Fruit fly (Drosophila melanogaster) whole organism, prepupa: ENCODE data around the gene Indy.

Experiments
- Blimp-1 ChIP-seq: fragments of 200-800 bp; sonication (Bioruptor generic); optimal IDR thresholded peaks from 3 replicates; lab custom pipeline; 2017; ENCODE audit warnings: missing biosample characterization, missing genetic modification characterization, mild to moderate bottlenecking, moderate library complexity, missing genetic modification reagents
- CG10669 ChIP-seq: fragments of 200-800 bp; sonication (Bioruptor generic); optimal IDR thresholded peaks from 3 replicates; lab custom pipeline; 2018; ENCODE audit warnings: missing biosample characterization, mild to moderate bottlenecking, missing genetic modification characterization, moderate library complexity
- CG11762 ChIP-seq: fragments of 200-800 bp; sonication (Bioruptor generic); optimal IDR thresholded peaks from 3 replicates; lab custom pipeline; 2016; ENCODE audit warnings: missing biosample characterization, missing genetic modification characterization; ENCODE audit not compliant: insufficient read depth
- CG11902 ChIP-seq: fragments of 200-800 bp; sonication (Bioruptor generic); optimal IDR thresholded peaks from 3 replicates; lab custom pipeline; 2016; ENCODE audit warnings: missing biosample characterization, missing genetic modification characterization
- CG15336 ChIP-seq: fragments of 200-800 bp; sonication (Bioruptor generic); IDR thresholded peaks from 2 replicates; pipeline ENCODE4 v1.3.6; 2022; ENCODE audit warnings: missing biosample characterization, missing genetic modification characterization
- CG1621 ChIP-seq: fragments of 200-800 bp; sonication (Bioruptor generic); optimal IDR thresholded peaks from 3 replicates; lab custom pipeline; 2018; ENCODE audit warnings: missing biosample characterization, mild to moderate bottlenecking, missing genetic modification characterization
- CG31627 ChIP-seq: fragments of 200-800 bp; sonication (Bioruptor generic); optimal IDR thresholded peaks from 3 replicates; lab custom pipeline; 2016; ENCODE audit warnings: missing biosample characterization, missing genetic modification characterization
- CG4318 ChIP-seq: fragments of 200-800 bp; sonication (Bioruptor generic); optimal IDR thresholded peaks from 3 replicates; lab custom pipeline; 2017; ENCODE audit warnings: missing biosample characterization, mild to moderate bottlenecking, missing genetic modification characterization
- CG6163 ChIP-seq: fragments of 200-800 bp; sonication (Bioruptor generic); IDR thresholded peaks from 3 replicates; pipeline ENCODE4 v1.3.6; 2022; ENCODE audit warnings: missing biosample characterization, missing genetic modification characterization
- CG6276 ChIP-seq: fragments of 200-800 bp; sonication (Bioruptor generic); optimal IDR thresholded peaks from 2 replicates; lab custom pipeline; 2017; ENCODE audit warnings: missing biosample characterization, mild to moderate bottlenecking, missing genetic modification characterization
- CG6792 ChIP-seq: fragments of 200-800 bp; sonication (Bioruptor generic); optimal IDR thresholded peaks from 3 replicates; lab custom pipeline; 2016; ENCODE audit warnings: missing biosample characterization, missing genetic modification characterization
- CG6854 ChIP-seq: fragments of 200-800 bp; sonication (Bioruptor generic); optimal IDR thresholded peaks from 2 replicates; lab custom pipeline; 2017; ENCODE audit warnings: missing biosample characterization, mild to moderate bottlenecking, missing genetic modification characterization
- CG8119 ChIP-seq: fragments of 200-800 bp; sonication (Bioruptor generic); IDR thresholded peaks from 3 replicates; pipeline ENCODE4 v1.3.6; 2022; ENCODE audit warnings: missing biosample characterization, missing genetic modification characterization
- CG8319 ChIP-seq: fragments of 200-800 bp; sonication (Bioruptor generic); optimal IDR thresholded peaks from 3 replicates; lab custom pipeline; 2016; ENCODE audit warnings: missing biosample characterization, missing genetic modification characterization
- CG8632 ChIP-seq: fragments of 200-800 bp; sonication (Bioruptor generic); optimal IDR thresholded peaks from 3 replicates; lab custom pipeline; 2016; ENCODE audit warnings: missing biosample characterization, missing genetic modification characterization
- CG9139 ChIP-seq: fragments of 200-800 bp; sonication (Bioruptor generic); optimal IDR thresholded peaks from 3 replicates; lab custom pipeline; 2017; ENCODE audit warnings: missing biosample characterization, mild to moderate bottlenecking, missing genetic modification characterization
- Eip75B ChIP-seq: fragments of 200-800 bp; sonication (Bioruptor generic); optimal IDR thresholded peaks from 3 replicates; lab custom pipeline; 2016; ENCODE audit warnings: missing biosample characterization, missing genetic modification characterization
- Eip78C ChIP-seq: fragments of 200-800 bp; sonication (Bioruptor generic); peaks from one replicate; lab custom pipeline; 2016; ENCODE audit warnings: missing biosample characterization, missing genetic modification characterization
- Eip93F ChIP-seq: fragments of 200-800 bp; sonication (Bioruptor generic); optimal IDR thresholded peaks from 2 replicates; lab custom pipeline; 2016; ENCODE audit warnings: missing biosample characterization, mild to moderate bottlenecking, missing genetic modification characterization
- Ets21C ChIP-seq: fragments of 200-800 bp; sonication (Bioruptor generic); optimal IDR thresholded peaks from 3 replicates; lab custom pipeline; 2016; ENCODE audit warnings: missing biosample characterization, missing genetic modification characterization
- Ets96B ChIP-seq: fragments of 200-800 bp; optimal IDR thresholded peaks from 2 replicates; lab custom pipeline; 2019; ENCODE audit warnings: missing biosample characterization, mild to moderate bottlenecking, missing genetic modification characterization, moderate library complexity
- Hr38 ChIP-seq: sonication (Bioruptor generic); optimal IDR thresholded peaks from 2 replicates; lab custom pipeline; 2016; ENCODE audit warnings: missing biosample characterization, missing genetic modification characterization
- Hr39 ChIP-seq: fragments of 200-800 bp; sonication (Bioruptor generic); optimal IDR thresholded peaks from 2 replicates; lab custom pipeline; 2016; ENCODE audit warnings: missing biosample characterization, missing genetic modification characterization
- Lpt ChIP-seq: fragments of 200-800 bp; sonication (Bioruptor generic); optimal IDR thresholded peaks from 3 replicates; lab custom pipeline; 2016; ENCODE audit warnings: missing biosample characterization, missing genetic modification characterization
- OdsH ChIP-seq: fragments of 200-800 bp; sonication (Bioruptor generic); optimal IDR thresholded peaks from 3 replicates; lab custom pipeline; 2016; ENCODE audit warnings: missing biosample characterization, missing genetic modification characterization
- acj6 ChIP-seq: fragments of 200-800 bp; sonication (Bioruptor generic); optimal IDR thresholded peaks from 3 replicates; lab custom pipeline; 2016; ENCODE audit warnings: missing biosample characterization, missing genetic modification characterization
- cyc ChIP-seq: fragments of 200-800 bp; sonication (Bioruptor generic); optimal IDR thresholded peaks from 3 replicates; lab custom pipeline; 2016; ENCODE audit warnings: missing biosample characterization, missing genetic modification characterization
- dac ChIP-seq: fragments of 200-800 bp; sonication (Bioruptor generic); optimal IDR thresholded peaks from 2 replicates; lab custom pipeline; 2017; ENCODE audit warnings: missing biosample characterization, mild to moderate bottlenecking, missing genetic modification characterization
- dsx ChIP-seq: fragments of 200-800 bp; optimal IDR thresholded peaks from 3 replicates; lab custom pipeline; 2019; ENCODE audit warnings: missing biosample characterization, mild to moderate bottlenecking, missing genetic modification characterization, moderate library complexity; ENCODE audit not compliant: poor library complexity, severe bottlenecking
- esn ChIP-seq: fragments of 200-800 bp; sonication (Bioruptor generic); optimal IDR thresholded peaks from 2 replicates; lab custom pipeline; 2016; ENCODE audit warnings: missing biosample characterization, mild to moderate bottlenecking, missing genetic modification characterization, moderate library complexity
- fd59A ChIP-seq: fragments of 200-800 bp; sonication (Bioruptor generic); optimal IDR thresholded peaks from 2 replicates; lab custom pipeline; 2017; ENCODE audit warnings: missing biosample characterization, mild to moderate bottlenecking, missing genetic modification characterization, missing genetic modification reagents
- fd85E ChIP-seq: fragments of 200-800 bp; sonication (Bioruptor generic); optimal IDR thresholded peaks from 3 replicates; lab custom pipeline; 2016; ENCODE audit warnings: missing biosample characterization, missing genetic modification characterization
- fkh ChIP-seq: fragments of 200-800 bp; sonication (Bioruptor generic); optimal IDR thresholded peaks from 3 replicates; lab custom pipeline; 2017; ENCODE audit warnings: missing biosample characterization, mild to moderate bottlenecking, missing genetic modification characterization, moderate library complexity
- lz ChIP-seq: fragments of 200-800 bp; sonication (Bioruptor generic); optimal IDR thresholded peaks from 3 replicates; lab custom pipeline; 2016; ENCODE audit warnings: missing biosample characterization, missing genetic modification characterization
- spab ChIP-seq: fragments of 200-800 bp; sonication (Bioruptor generic); optimal IDR thresholded peaks from 2 replicates; lab custom pipeline; 2017; ENCODE audit warnings: missing biosample characterization, mild to moderate bottlenecking, missing genetic modification characterization, missing genetic modification reagents
- ss ChIP-seq, 2 experiments: fragments of 200-800 bp; sonication (Bioruptor generic); optimal IDR thresholded peaks; 2 replicates in 1 of 2; 3 replicates in 1 of 2; lab custom pipeline; 2017 to 2018; ENCODE audit warnings: mild to moderate bottlenecking in 2 of 2, missing biosample characterization in 2 of 2, missing genetic modification characterization in 2 of 2, moderate library complexity in 1 of 2
- svp ChIP-seq: fragments of 200-800 bp; sonication (Bioruptor generic); peaks from one replicate; lab custom pipeline; 2016; ENCODE audit warnings: missing biosample characterization, missing genetic modification characterization
- topi ChIP-seq: fragments of 200-800 bp; sonication (Bioruptor generic); optimal IDR thresholded peaks from 3 replicates; lab custom pipeline; 2016; ENCODE audit warnings: missing biosample characterization, missing genetic modification characterization
- vri ChIP-seq: fragments of 200-800 bp; sonication (Bioruptor generic); optimal IDR thresholded peaks from 3 replicates; lab custom pipeline; 2016; ENCODE audit warnings: missing biosample characterization, mild to moderate bottlenecking, missing genetic modification characterization

Gene Indy

DNA sequence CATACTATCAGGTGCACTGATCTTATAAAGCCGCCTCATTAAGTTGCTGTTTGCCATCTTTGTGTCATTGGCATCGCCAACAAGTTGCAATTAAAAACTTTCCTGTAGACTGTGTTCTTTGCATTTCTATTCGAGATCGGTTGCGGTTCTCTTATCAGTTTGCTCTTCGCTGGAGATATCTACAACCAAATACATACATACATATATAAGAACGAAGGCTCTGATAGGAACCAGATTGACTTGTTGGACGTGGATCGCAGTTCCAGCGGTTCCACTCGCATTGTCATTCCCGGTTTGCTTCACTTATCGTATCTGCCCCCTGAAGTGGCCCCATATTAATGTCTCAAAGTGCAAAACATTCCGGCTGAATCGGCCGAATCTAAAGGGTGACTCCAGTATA is 21.2 kb downstream of the Indy start:
- no peak for TF ChIP-seq CG31627
- no peak for TF ChIP-seq Ets96B (tag; lab: Kevin White, UChicago)
- peak; percentile 29 for TF ChIP-seq CG6276 (GFP tag; lab: Kevin White, UChicago)
- TF ChIP-seq topi (GFP tag; lab: Kevin White, UChicago), result no peak
- TF ChIP-seq vri, result peak; percentile 32
- TF ChIP-seq fd85E (GFP tag; lab: Kevin White, UChicago), result no peak
- no peak for TF ChIP-seq Blimp-1
- peak; percentile 25 for TF ChIP-seq CG9139 (GFP tag; lab: Kevin White, UChicago)
- TF ChIP-seq Eip78C (GFP tag; lab: Kevin White, UChicago), result peak; percentile 44
- TF ChIP-seq svp (GFP tag; lab: Kevin White, UChicago), result peak; percentile 88
- peak in 1 of 2 experiments; percentile 38 for TF ChIP-seq ss (GFP tag; optimal IDR thresholded peaks at IDR 0.05; lab: Kevin White, UChicago)

DNA sequence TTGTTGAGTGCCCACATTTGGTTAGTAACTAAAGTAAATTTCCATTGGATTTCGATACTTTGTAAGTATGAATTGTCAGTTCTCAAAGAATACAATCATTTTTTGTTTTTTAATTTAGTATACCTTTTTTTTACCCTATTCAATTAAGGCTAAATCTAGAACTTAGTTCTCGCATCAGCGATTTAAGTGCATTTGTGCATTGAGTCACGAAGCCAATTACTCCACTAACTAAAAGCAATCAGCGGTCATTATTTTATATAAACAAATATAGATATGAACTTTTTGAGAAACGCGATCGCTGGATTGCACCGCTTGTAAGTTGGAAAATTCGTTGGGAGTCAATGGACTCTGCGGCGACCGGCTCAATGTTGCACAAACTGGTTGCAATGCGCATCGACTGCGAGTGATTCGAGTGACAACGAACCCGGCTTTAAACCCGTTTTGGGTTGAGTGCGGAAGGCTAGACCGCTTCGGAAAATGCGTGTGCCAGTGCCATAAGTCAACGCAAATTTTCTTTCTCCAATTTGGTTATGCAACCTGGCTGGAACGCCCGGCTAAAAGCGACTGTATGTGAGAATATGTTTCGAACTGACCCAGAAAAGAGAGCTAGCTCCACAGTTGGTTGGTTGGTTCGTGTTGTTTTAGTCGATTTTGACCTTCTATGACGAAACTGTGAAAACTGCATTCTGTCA is 22.1 kb downstream of the Indy start:
- TF ChIP-seq dsx (GFP tag; lab: Kevin White, UChicago) (peak; percentile 5), CG6163 (GFP tag; lab: Robert Waterston, UW) (no peak), ss (GFP tag; optimal IDR thresholded peaks at IDR 0.05; lab: Kevin White, UChicago) (no peak), Lpt (GFP tag; lab: Kevin White, UChicago) (peak; percentile 8), topi (GFP tag; lab: Kevin White, UChicago) (no peak), Ets96B (tag; lab: Kevin White, UChicago) (no peak), Eip78C (GFP tag; lab: Kevin White, UChicago) (peak; percentile 18), fd59A (no peak), lz (GFP tag; lab: Kevin White, UChicago) (no peak), CG8632 (GFP tag; lab: Kevin White, UChicago) (no peak), CG6854 (no peak), Eip93F (no peak), CG11762 (GFP tag; lab: Kevin White, UChicago) (no peak), CG6276 (GFP tag; lab: Kevin White, UChicago) (no peak), CG10669 (GFP tag; lab: Kevin White, UChicago) (no peak), CG4318 (GFP tag; lab: Kevin White, UChicago) (no peak), dac (GFP tag; lab: Kevin White, UChicago) (no peak), Hr38 (no peak), OdsH (GFP tag; lab: Kevin White, UChicago) (no peak), CG15336 (GFP tag; lab: Robert Waterston, UW) (peak; percentile 19; the same call in 1 of the 2 replicates)

DNA sequence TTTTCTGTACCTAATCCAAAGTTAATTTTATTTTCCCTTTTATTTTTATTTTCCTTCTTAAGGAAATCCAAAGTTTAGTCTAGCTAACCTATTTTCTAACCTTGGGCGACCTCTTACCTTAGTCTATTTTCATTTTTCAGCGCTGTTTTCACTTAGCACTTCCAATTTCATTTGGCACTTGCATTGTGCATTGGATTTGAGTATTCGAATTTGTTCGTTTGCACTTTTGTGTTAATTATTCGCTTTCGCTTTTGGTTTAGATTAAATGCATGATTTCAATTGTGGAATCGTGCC is 22.9 kb downstream of the Indy start:
- TF ChIP-seq Hr39 (no peak), Lpt (GFP tag; lab: Kevin White, UChicago) (no peak), CG9139 (GFP tag; lab: Kevin White, UChicago) (no peak), CG11762 (GFP tag; lab: Kevin White, UChicago) (no peak), CG8119 (GFP tag; lab: Robert Waterston, UW) (no peak), CG6276 (GFP tag; lab: Kevin White, UChicago) (no peak), fkh (GFP tag; lab: Kevin White, UChicago) (no peak), fd85E (GFP tag; lab: Kevin White, UChicago) (no peak), esn (GFP tag; lab: Kevin White, UChicago) (no peak), CG8319 (GFP tag; lab: Kevin White, UChicago) (no peak), fd59A (no peak)

DNA sequence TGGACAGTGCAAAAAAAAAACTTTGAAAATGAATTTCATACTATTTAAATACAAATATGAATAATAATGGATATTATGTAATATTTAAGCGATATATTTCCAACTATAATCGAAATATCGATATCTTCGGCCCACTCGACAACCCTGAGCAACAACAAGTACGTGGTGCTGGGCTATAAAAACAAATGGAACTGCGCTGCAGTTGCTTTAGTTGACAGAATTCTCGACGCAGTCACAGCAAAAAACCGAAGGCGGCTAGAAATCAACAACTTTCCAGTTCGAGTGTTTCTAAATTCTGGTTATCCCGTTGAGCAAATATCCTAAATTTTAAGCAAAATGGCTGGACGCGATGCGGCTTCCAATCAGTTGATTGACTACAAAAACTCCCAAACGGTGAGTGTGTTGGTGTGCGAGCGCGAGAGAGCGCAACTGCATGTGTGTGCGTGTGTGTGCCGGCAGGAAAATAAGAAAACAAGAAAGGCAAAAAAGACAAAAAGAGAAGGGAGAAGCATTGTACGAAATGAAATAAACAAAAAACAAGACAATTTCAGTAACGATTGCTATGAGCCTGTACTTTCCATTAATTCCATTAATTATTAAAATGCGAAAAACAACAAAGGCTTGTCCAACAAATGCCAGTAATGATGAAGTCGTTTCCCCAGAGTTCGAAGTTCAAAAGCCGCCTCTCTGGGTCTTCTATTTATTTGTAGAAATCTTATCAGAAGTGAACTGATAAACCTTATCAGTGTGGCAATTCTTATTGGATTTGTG is 23.4 kb downstream of the Indy start, which contains the start of gene Cat:
Gene Cat (plus strand): TSS at position 155 of the 771 bp plus-strand sequence.
- TF ChIP-seq fd59A (peak; percentile 95), CG6163 (GFP tag; lab: Robert Waterston, UW) (peak; percentile 100), cyc (GFP tag; lab: Kevin White, UChicago) (peak; percentile 67), lz (GFP tag; lab: Kevin White, UChicago) (peak; percentile 68), Eip93F (peak; percentile 92), CG8632 (GFP tag; lab: Kevin White, UChicago) (peak; percentile 98), CG9139 (GFP tag; lab: Kevin White, UChicago) (peak; percentile 100), CG31627 (peak; percentile 22), dac (GFP tag; lab: Kevin White, UChicago) (peak; percentile 95), spab (peak; percentile 100), CG10669 (GFP tag; lab: Kevin White, UChicago) (peak; percentile 99), Eip78C (GFP tag; lab: Kevin White, UChicago) (peak; percentile 98), CG6792 (GFP tag; lab: Kevin White, UChicago) (peak; percentile 94), Eip75B (GFP tag; lab: Kevin White, UChicago) (peak; percentile 97), CG1621 (tag; lab: Kevin White, UChicago) (peak; percentile 99), CG11902 (no peak), svp (GFP tag; lab: Kevin White, UChicago) (peak; percentile 93), OdsH (GFP tag; lab: Kevin White, UChicago) (peak; percentile 90), CG15336 (GFP tag; lab: Robert Waterston, UW) (peak; percentile 99), esn (GFP tag; lab: Kevin White, UChicago) (peak; percentile 84), acj6 (GFP tag; lab: Kevin White, UChicago) (peak; percentile 77), Ets96B (tag; lab: Kevin White, UChicago) (peak; percentile 99), Ets21C (peak; percentile 14)
